Worm (Caenorhabditis elegans): ENCODE results near the gene sro-1.

Gene sro-1

DNA sequence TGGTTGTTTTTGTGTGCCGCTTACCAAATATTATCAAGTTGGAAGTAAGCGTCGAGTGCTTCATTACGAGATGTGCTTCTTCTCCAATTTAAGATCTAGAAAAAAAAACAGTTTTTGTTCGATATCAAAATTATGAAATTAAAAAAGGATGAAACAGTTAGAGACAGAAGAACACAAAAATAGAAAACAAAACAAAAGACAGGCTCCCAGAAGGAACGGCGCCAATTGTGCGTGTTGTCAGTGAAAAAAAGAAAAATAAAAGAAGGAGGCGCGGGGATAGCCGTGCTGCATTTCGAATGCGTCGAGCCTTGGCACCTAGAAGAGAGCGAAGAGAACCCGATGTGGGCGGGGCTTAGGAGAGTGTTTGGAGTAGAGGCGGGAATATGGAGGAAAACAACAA, at the start of gene sro-1:
sro-1 (minus strand) TSS at position 101 of the 400 bp plus-strand sequence.
- no peak for TF ChIP-seq C34F6.9 (tag; optimal IDR thresholded peaks at IDR 0.05)
- TF ChIP-seq aly-2 (tag; optimal IDR thresholded peaks at IDR 0.05): no peak
- no peak for TF ChIP-seq egl-27 (tag; optimal IDR thresholded peaks at IDR 0.05)
- peak; percentile 8 for TF ChIP-seq unc-55 (GFP tag; optimal IDR thresholded peaks at IDR 0.05)
- TF ChIP-seq skn-1 (tag; optimal IDR thresholded peaks at IDR 0.05): no peak
- no peak for TF ChIP-seq ceh-82 (tag; optimal IDR thresholded peaks at IDR 0.05)
- TF ChIP-seq dmd-4 (tag; optimal IDR thresholded peaks at IDR 0.05): no peak
- TF ChIP-seq sem-4 (tag; optimal IDR thresholded peaks at IDR 0.05): no peak

DNA sequence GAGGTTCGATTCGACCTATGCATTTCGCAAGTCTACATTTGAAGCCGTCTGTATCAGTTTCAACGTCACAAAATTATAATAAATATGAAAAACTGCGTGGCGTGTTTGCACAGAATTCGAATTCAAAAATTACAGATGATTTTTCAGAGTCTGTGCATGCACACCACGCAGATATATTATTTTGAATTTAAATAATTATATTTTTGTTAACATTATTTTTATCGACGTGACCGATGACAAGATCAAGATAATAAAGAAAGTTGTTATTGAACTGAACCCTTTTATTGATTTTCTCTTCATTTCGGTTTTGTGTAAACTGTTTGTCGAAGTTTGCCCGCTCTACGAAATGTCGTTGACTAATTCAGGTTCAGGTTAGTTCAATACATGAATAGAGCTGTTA, 39.6 kb upstream of the sro-1 start, which contains the start of gene C28F5.1:
C28F5.1 (plus strand) TSS at position 301 of the 400 bp plus-strand sequence.
- no peak for TF ChIP-seq blmp-1 (tag; optimal IDR thresholded peaks at IDR 0.05; ENCODE audit: insufficient read depth)
- TF ChIP-seq peb-1 (tag; optimal IDR thresholded peaks at IDR 0.05): no peak
- TF ChIP-seq ZK546.5 (tag; optimal IDR thresholded peaks at IDR 0.05): no peak
- TF ChIP-seq aly-2 (tag; optimal IDR thresholded peaks at IDR 0.05): no peak
- no peak for TF ChIP-seq mdl-1 (tag; optimal IDR thresholded peaks at IDR 0.05)
- no peak for TF ChIP-seq skn-1 (tag; optimal IDR thresholded peaks at IDR 0.05)
- TF ChIP-seq ceh-82 (tag; optimal IDR thresholded peaks at IDR 0.05): no peak

DNA sequence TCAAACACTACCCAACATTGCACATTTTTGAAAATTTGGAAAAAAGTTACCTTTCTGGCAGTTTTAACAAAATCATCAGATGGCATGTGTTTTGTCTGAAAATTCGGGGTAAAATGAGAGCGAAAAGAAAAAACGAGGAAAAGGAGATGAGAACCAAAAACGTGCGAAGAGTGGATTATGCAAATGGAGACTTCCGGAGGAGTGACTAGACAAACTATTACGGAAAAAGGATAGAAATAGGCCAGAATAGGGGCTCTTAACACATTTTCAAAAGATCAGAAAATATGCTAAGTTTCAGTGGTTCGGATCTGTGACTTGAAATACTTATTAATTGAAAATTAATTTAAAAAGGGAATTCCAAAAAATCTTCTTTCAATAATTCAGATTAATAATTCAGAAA, 34.0 kb upstream of the sro-1 start, which contains the start of gene srab-14:
srab-14 (minus strand) TSS at position 101 of the 400 bp plus-strand sequence.
- TF ChIP-seq nhr-21 (tag; optimal IDR thresholded peaks at IDR 0.05) (no peak), lin-39 (tag; optimal IDR thresholded peaks at IDR 0.05) (no peak), lsy-2 (tag; optimal IDR thresholded peaks at IDR 0.05) (no peak), ZK546.5 (tag; optimal IDR thresholded peaks at IDR 0.05) (no peak), nhr-25 (tag; optimal IDR thresholded peaks at IDR 0.05) (no peak), egl-27 (tag; optimal IDR thresholded peaks at IDR 0.05) (no peak), Y55F3AM.14 (GFP tag; optimal IDR thresholded peaks at IDR 0.05) (no peak), nhr-11 (tag; optimal IDR thresholded peaks at IDR 0.05) (no peak)

DNA sequence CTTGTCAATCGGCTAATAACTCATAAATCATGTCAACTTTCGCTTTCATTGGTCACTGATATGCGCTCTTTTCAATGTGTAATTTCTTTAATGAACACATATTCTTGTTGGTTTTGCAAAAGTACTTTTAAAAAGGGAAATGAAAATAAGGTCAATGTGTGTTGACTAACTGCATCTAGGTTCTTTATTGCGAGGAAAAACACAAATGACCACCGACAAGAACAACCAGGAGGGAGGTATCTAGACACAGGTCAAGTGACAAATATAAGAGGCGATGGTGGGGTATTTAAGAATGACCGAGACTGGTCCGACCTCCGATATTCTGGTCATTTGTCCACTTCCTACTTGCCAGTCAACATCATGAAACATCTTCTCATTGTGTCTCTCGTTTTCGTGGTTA, 30.7 kb upstream of the sro-1 start, which contains the start of gene spi-1:
spi-1 (plus strand) TSS at position 178 of the 400 bp plus-strand sequence.
- no peak for TF ChIP-seq fos-1 (tag; optimal IDR thresholded peaks at IDR 0.05)
- TF ChIP-seq blmp-1 (tag; optimal IDR thresholded peaks at IDR 0.05; ENCODE audit: insufficient read depth): peak; percentile 67

DNA sequence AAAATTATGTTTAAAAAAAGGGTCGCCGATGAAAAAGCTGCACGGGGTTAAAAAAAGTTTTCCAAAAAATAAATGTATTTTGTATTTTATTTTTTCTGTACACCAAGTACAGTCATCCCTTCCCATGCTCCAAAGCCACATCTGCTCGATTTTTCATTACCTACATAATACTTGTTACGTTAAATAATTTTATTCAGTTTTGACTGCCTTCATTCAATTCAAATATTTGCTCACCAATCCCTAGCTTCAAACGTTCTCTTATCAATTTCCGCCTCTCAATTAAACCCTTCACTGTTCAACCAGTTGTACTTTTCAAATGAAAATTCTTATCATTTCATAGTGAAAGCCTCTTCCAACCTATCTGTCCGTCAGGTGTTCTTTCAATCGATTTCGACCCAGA, 28.7 kb upstream of the sro-1 start, which contains the start of gene R10H1.1:
R10H1.1 (plus strand) TSS at position 301 of the 400 bp plus-strand sequence.
- no peak for TF ChIP-seq fos-1 (tag; optimal IDR thresholded peaks at IDR 0.05)
- no peak for TF ChIP-seq ceh-16 (tag; optimal IDR thresholded peaks at IDR 0.05)
- no peak for TF ChIP-seq lin-11 (tag; optimal IDR thresholded peaks at IDR 0.05)
- no peak for TF ChIP-seq sma-3 (GFP tag; optimal IDR thresholded peaks at IDR 0.05)
- TF ChIP-seq alr-1 (tag; optimal IDR thresholded peaks at IDR 0.05): no peak
- TF ChIP-seq elt-3 (tag; optimal IDR thresholded peaks at IDR 0.05): no peak
- TF ChIP-seq lsy-2 (tag; optimal IDR thresholded peaks at IDR 0.05): no peak
- TF ChIP-seq ceh-82 (tag; optimal IDR thresholded peaks at IDR 0.05): no peak
- TF ChIP-seq sma-9 (GFP tag; optimal IDR thresholded peaks at IDR 0.05): no peak
- TF ChIP-seq sma-9 (tag; optimal IDR thresholded peaks at IDR 0.05): no peak
- TF ChIP-seq lin-39 (tag; optimal IDR thresholded peaks at IDR 0.05): no peak
- TF ChIP-seq nhr-21 (tag; optimal IDR thresholded peaks at IDR 0.05): no peak
- no peak for TF ChIP-seq mbf-1 (tag; optimal IDR thresholded peaks at IDR 0.05)
- TF ChIP-seq nhr-11 (tag; optimal IDR thresholded peaks at IDR 0.05): no peak
- TF ChIP-seq nhr-129 (tag; optimal IDR thresholded peaks at IDR 0.05): no peak

DNA sequence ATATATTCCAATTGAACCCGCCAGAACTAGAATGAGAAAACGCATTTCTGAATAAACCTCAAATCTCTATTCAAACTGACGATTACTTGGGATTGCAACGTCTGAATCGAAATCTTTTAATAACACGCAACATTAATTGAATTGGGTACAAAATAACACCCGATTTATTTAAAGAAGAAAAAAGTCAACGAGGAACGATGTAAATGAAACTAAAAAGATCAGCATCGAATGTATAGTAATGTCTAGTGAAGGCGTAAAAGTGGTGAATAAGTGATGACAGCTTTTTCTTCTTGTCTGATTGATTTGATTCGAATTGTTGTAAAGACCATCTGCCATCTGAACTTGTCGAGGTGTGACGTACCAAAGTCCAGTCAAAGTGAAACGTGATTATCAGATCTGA, 28.2 kb upstream of the sro-1 start, which contains the start of gene nas-23:
nas-23 (minus strand) TSS at position 101 of the 400 bp plus-strand sequence.
- no peak for TF ChIP-seq nhr-25 (tag; optimal IDR thresholded peaks at IDR 0.05)
- no peak for TF ChIP-seq ZK546.5 (tag; optimal IDR thresholded peaks at IDR 0.05)
- no peak for TF ChIP-seq nhr-129 (tag; optimal IDR thresholded peaks at IDR 0.05)
- no peak for TF ChIP-seq nhr-21 (tag; optimal IDR thresholded peaks at IDR 0.05)
- TF ChIP-seq ztf-11 (tag; optimal IDR thresholded peaks at IDR 0.05): no peak
- TF ChIP-seq nhr-77 (tag; optimal IDR thresholded peaks at IDR 0.05): no peak
- no peak for TF ChIP-seq elt-1 (tag; optimal IDR thresholded peaks at IDR 0.05)
- no peak for TF ChIP-seq nhr-10 (tag; optimal IDR thresholded peaks at IDR 0.05)
- TF ChIP-seq sma-9 (GFP tag; optimal IDR thresholded peaks at IDR 0.05): no peak
- no peak for TF ChIP-seq sma-9 (tag; optimal IDR thresholded peaks at IDR 0.05)
- TF ChIP-seq nhr-23 (tag; optimal IDR thresholded peaks at IDR 0.05): no peak
- TF ChIP-seq alr-1 (tag; optimal IDR thresholded peaks at IDR 0.05): no peak
- no peak for TF ChIP-seq zag-1 (tag; optimal IDR thresholded peaks at IDR 0.05)
- TF ChIP-seq unc-39 (tag; optimal IDR thresholded peaks at IDR 0.05): no peak
- no peak for TF ChIP-seq ztf-1 (GFP tag; conservative IDR thresholded peaks at IDR 0.05)
- no peak for TF ChIP-seq ceh-16 (tag; optimal IDR thresholded peaks at IDR 0.05)
- no peak for TF ChIP-seq peb-1 (tag; optimal IDR thresholded peaks at IDR 0.05)
- TF ChIP-seq sem-4 (tag; optimal IDR thresholded peaks at IDR 0.05): no peak
- no peak for TF ChIP-seq F13H6.1 (tag; optimal IDR thresholded peaks at IDR 0.05)
- no peak for TF ChIP-seq blmp-1 (tag; optimal IDR thresholded peaks at IDR 0.05; ENCODE audit: insufficient read depth)

Measured in whole organism, L2 larva.